Fruit fly (Drosophila melanogaster) whole organism, wandering third instar larva: ENCODE data around the gene comm2.

Experiments used
- Abd-B ChIP-seq: fragments of >200 bp; optimal IDR thresholded peaks from 2 replicates; lab custom pipeline; 2017; ENCODE audit warnings: missing biosample characterization, missing genetic modification characterization
- CG32264 ChIP-seq: fragments of 200-800 bp; sonication (Bioruptor generic); optimal IDR thresholded peaks from 2 replicates; lab custom pipeline; 2016; ENCODE audit warnings: missing biosample characterization, missing genetic modification characterization
- CG9705 ChIP-seq: fragments of 200-800 bp; sonication (Bioruptor generic); optimal IDR thresholded peaks from 2 replicates; lab custom pipeline; 2018; ENCODE audit warnings: missing biosample characterization, mild to moderate bottlenecking, missing genetic modification characterization
- CrebA ChIP-seq: fragments of 200-800 bp; sonication (Bioruptor generic); optimal IDR thresholded peaks from 2 replicates; lab custom pipeline; 2016; ENCODE audit warnings: missing biosample characterization, mild to moderate bottlenecking, missing genetic modification characterization, borderline replicate concordance
- Dfd ChIP-seq: fragments of >200 bp; optimal IDR thresholded peaks from 2 replicates; lab custom pipeline; 2017; ENCODE audit warnings: missing biosample characterization, missing genetic modification characterization
- Dif ChIP-seq: fragments of 200-275, 200-300 bp; sonication (Bioruptor generic); optimal IDR thresholded peaks from 2 replicates; lab custom pipeline; 2018; ENCODE audit warnings: missing biosample characterization, missing genetic modification characterization; ENCODE audit not compliant: partially characterized antibody
- GATAd ChIP-seq: sonication (Bioruptor generic); optimal IDR thresholded peaks from 2 replicates; lab custom pipeline; 2016; ENCODE audit warnings: missing biosample characterization, missing genetic modification characterization
- HLH106 ChIP-seq: fragments of 200-800 bp; optimal IDR thresholded peaks from 3 replicates; lab custom pipeline; 2019; ENCODE audit warnings: missing biosample characterization, mild to moderate bottlenecking, missing genetic modification characterization, moderate library complexity
- Hr78 ChIP-seq: fragments of >200 bp; optimal IDR thresholded peaks from 2 replicates; lab custom pipeline; 2017; ENCODE audit warnings: missing biosample characterization, missing genetic modification characterization
- Hr83 ChIP-seq: fragments of 200-300 bp; sonication (Bioruptor generic); optimal IDR thresholded peaks from 2 replicates; lab custom pipeline; 2016; ENCODE audit warnings: missing biosample characterization, mild to moderate bottlenecking, missing genetic modification characterization, moderate library complexity; ENCODE audit not compliant: poor library complexity, severe bottlenecking
- Jra ChIP-seq: sonication (Bioruptor generic); optimal IDR thresholded peaks from 2 replicates; lab custom pipeline; 2016; ENCODE audit warnings: missing biosample characterization, missing genetic modification characterization
- Mio ChIP-seq: sonication (Bioruptor generic); optimal IDR thresholded peaks from 2 replicates; lab custom pipeline; 2016; ENCODE audit warnings: missing biosample characterization, missing genetic modification characterization
- N ChIP-seq: fragments of >200 bp; optimal IDR thresholded peaks from 2 replicates; lab custom pipeline; 2018; ENCODE audit warnings: missing biosample characterization, missing external identifiers, missing genetic modification characterization
- Rel ChIP-seq, 2 experiments: fragments of 200-800 bp; sonication (Bioruptor generic) in 1 of 2; optimal IDR thresholded peaks; 2 replicates in 1 of 2; 3 replicates in 1 of 2; lab custom pipeline; 2016 to 2019; ENCODE audit warnings: mild to moderate bottlenecking in 2 of 2, missing biosample characterization in 2 of 2, missing genetic modification characterization in 2 of 2, moderate library complexity in 1 of 2
- Sp1 ChIP-seq: fragments of 200-800 bp; sonication (Bioruptor generic); optimal IDR thresholded peaks from 3 replicates; lab custom pipeline; 2019; ENCODE audit warnings: missing biosample characterization, mild to moderate bottlenecking, missing genetic modification characterization, moderate library complexity
- Vsx2 ChIP-seq: fragments of 200-300, 225-300 bp; sonication (Bioruptor generic); optimal IDR thresholded peaks from 2 replicates; lab custom pipeline; 2018; ENCODE audit warnings: missing biosample characterization, missing genetic modification characterization; ENCODE audit not compliant: partially characterized antibody
- br ChIP-seq: fragments of 200-800 bp; sonication (Bioruptor generic); optimal IDR thresholded peaks from 2 replicates; lab custom pipeline; 2016; ENCODE audit warnings: missing biosample characterization, missing genetic modification characterization
- brk ChIP-seq: fragments of 200-800 bp; sonication (Bioruptor generic); optimal IDR thresholded peaks from 2 replicates; lab custom pipeline; 2016; ENCODE audit warnings: missing biosample characterization, mild to moderate bottlenecking, missing genetic modification characterization
- dl ChIP-seq, 2 experiments: fragments of 175-275, 200-275 bp in 1 of 2; fragments of 200-275 bp in 1 of 2; sonication (Bioruptor generic); optimal IDR thresholded peaks; lab custom pipeline; 2018; ENCODE audit warnings: mild to moderate bottlenecking in 2 of 2, missing biosample characterization in 2 of 2, missing genetic modification characterization in 2 of 2, moderate library complexity in 2 of 2; ENCODE audit not compliant: partially characterized antibody in 2 of 2, insufficient read depth in 1 of 2
- dmrt93B ChIP-seq: fragments of 200-800 bp; sonication (Bioruptor generic); optimal IDR thresholded peaks from 2 replicates; lab custom pipeline; 2018; ENCODE audit warnings: missing biosample characterization, mild to moderate bottlenecking, missing genetic modification characterization
- dsf ChIP-seq: sonication (Bioruptor generic); optimal IDR thresholded peaks from 2 replicates; lab custom pipeline; 2016; ENCODE audit warnings: missing biosample characterization, missing genetic modification characterization, borderline replicate concordance
- ey ChIP-seq: fragments of 200-800 bp; sonication (Bioruptor generic); optimal IDR thresholded peaks from 2 replicates; lab custom pipeline; 2016; ENCODE audit warnings: missing biosample characterization, missing genetic modification characterization
- foxo ChIP-seq, 2 experiments: fragments of 200-800 bp; sonication (Bioruptor generic); optimal IDR thresholded peaks; 2 replicates in 1 of 2; 3 replicates in 1 of 2; lab custom pipeline; 2016 to 2017; ENCODE audit warnings: missing biosample characterization in 2 of 2, missing genetic modification characterization in 2 of 2
- fru ChIP-seq: fragments of 200-800 bp; sonication (Bioruptor generic); optimal IDR thresholded peaks from 3 replicates; lab custom pipeline; 2016; ENCODE audit warnings: missing biosample characterization, mild to moderate bottlenecking, missing genetic modification characterization
- h ChIP-seq: fragments of 200-800 bp; sonication (Bioruptor generic); optimal IDR thresholded peaks from 3 replicates; lab custom pipeline; 2016; ENCODE audit warnings: missing biosample characterization, mild to moderate bottlenecking, missing genetic modification characterization
- jim ChIP-seq: fragments of 175-275, 200-325 bp; sonication (Bioruptor generic); optimal IDR thresholded peaks from 2 replicates; lab custom pipeline; 2016; ENCODE audit warnings: missing biosample characterization, mild to moderate bottlenecking, missing genetic modification characterization
- pan ChIP-seq: fragments of >200 bp; optimal IDR thresholded peaks from 2 replicates; lab custom pipeline; 2017
- psq ChIP-seq: fragments of 200-800 bp; sonication (Bioruptor generic); optimal IDR thresholded peaks from 3 replicates; lab custom pipeline; 2017; ENCODE audit warnings: missing biosample characterization, mild to moderate bottlenecking, missing genetic modification characterization, moderate library complexity
- rgr ChIP-seq: fragments of 200-800 bp; sonication (Bioruptor generic); optimal IDR thresholded peaks from 3 replicates; lab custom pipeline; 2016; ENCODE audit warnings: missing biosample characterization, mild to moderate bottlenecking, missing genetic modification characterization
- sage ChIP-seq: fragments of 200-800 bp; sonication (Bioruptor generic); optimal IDR thresholded peaks from 2 replicates; lab custom pipeline; 2016; ENCODE audit warnings: missing biosample characterization, mild to moderate bottlenecking, missing genetic modification characterization
- sv ChIP-seq: fragments of 200-800 bp; sonication (Bioruptor generic); optimal IDR thresholded peaks from 3 replicates; lab custom pipeline; 2016; ENCODE audit warnings: missing biosample characterization, missing genetic modification characterization
- usp ChIP-seq: fragments of >200 bp; optimal IDR thresholded peaks from 2 replicates; lab custom pipeline; 2017; ENCODE audit warnings: missing biosample characterization, missing genetic modification characterization

comm2 gene

DNA sequence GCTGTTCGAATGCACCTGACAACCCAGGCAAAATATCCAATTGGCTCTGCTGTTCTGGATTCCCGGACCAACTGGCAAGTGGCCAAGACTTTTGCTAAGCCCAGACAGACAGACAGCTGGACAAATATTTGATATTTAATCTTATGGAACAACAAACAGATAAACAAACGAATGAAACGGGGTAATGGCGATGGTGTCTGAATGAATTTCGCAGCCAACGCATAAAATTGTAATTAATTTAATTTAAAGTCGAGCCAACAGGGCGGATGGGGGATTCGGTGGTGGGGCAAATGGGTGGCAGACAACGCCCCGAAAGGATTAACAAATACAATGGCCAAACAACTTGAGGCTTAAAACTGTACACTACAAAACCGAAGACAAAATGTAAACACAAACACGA lies 42.2 kb upstream of the comm2 start:
- TF ChIP-seq pan (lab: Kevin White, UChicago) (no peak), dl (GFP tag; optimal IDR thresholded peaks at IDR 0.05; lab: Kevin White, UChicago; ENCODE audit: insufficient read depth in 1 of 2, partially characterized antibody in 2 of 2) (no peak), HLH106 (tag; lab: Kevin White, UChicago) (no peak), rgr (no peak), brk (no peak), dmrt93B (GFP tag; lab: Kevin White, UChicago) (no peak), usp (GFP tag; lab: Kevin White, UChicago) (no peak), Dif (no peak), sv (no peak), sage (no peak), Hr83 (GFP tag; lab: Kevin White, UChicago) (no peak), Abd-B (GFP tag; lab: Kevin White, UChicago) (no peak)

DNA sequence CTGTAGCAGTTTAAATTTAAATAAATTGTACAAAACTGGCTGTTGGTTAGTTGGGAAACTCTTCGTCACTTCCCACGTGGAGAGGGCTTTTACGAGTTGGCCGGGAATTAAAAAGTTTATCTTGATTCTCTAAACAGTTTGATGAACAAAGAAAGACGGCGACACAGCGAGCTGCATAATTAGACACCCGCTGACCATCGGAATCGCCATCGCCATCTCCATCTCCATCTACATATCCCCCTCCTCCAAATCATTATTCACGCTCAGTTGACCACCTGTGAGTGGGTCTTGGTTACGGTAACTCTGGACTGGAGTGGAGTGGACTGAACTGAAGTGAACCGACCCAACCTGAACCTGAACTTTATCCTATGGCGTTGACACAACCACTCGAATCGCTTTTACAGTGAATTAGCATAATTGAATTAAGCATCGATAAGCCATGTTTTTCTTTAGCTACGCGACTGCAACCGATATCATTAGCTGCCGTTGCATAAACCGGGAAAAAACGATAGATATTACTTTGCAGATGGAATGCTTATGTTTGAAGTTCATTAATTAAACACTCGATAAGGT lies 41.1 kb upstream of the comm2 start:
- TF ChIP-seq jim (GFP tag; lab: Kevin White, UChicago) (no peak), Vsx2 (no peak), ey (GFP tag; lab: Kevin White, UChicago) (no peak), Abd-B (GFP tag; lab: Kevin White, UChicago) (no peak), psq (GFP tag; lab: Kevin White, UChicago) (no peak), Mio (GFP tag; lab: Kevin White, UChicago) (no peak), CG32264 (GFP tag; lab: Kevin White, UChicago) (no peak), Sp1 (GFP tag; lab: Kevin White, UChicago) (no peak), h (no peak)

DNA sequence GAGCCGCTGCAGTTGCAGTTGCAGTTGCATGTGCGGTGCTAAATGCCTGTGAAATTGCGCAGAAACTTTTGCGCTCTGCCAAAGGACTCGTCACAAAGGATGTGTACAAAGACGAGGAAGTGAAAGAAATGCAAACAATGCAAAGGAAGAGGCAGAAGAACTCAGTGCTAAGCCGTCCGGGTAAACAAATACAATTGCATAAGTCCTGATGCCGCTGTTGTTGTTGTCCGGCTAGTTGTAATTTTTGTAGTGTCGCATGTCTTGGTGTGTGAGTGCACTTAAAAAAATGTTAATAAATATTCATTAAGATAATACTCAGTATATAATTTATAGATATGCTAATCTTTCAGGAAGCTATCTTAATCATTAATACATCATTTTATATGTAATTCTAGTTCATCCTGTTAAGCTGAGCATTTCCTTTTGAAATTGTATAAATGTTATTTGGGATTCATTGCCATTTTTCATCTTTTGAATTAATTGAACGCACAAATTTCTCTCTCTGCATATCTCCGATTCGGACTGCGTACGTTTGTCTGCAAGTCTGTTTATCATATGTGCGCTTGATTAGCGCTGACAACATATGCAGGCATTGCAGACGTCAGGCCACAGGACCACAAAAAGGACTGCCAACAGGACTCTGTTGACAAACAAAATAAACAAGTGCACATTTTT lies 32.3 kb upstream of the comm2 start:
- TF ChIP-seq Abd-B (GFP tag; lab: Kevin White, UChicago) (no peak), N (GFP tag; lab: Kevin White, UChicago) (no peak), Hr83 (GFP tag; lab: Kevin White, UChicago) (no peak), pan (lab: Kevin White, UChicago) (no peak), usp (GFP tag; lab: Kevin White, UChicago) (no peak), Vsx2 (no peak), foxo (GFP tag; optimal IDR thresholded peaks at IDR 0.05; lab: Kevin White, UChicago) (no peak), ey (GFP tag; lab: Kevin White, UChicago) (no peak), Jra (GFP tag; lab: Kevin White, UChicago) (no peak), CrebA (GFP tag; lab: Kevin White, UChicago) (no peak), HLH106 (tag; lab: Kevin White, UChicago) (no peak), dl (GFP tag; optimal IDR thresholded peaks at IDR 0.05; lab: Kevin White, UChicago; ENCODE audit: insufficient read depth in 1 of 2, partially characterized antibody in 2 of 2) (no peak), Dfd (GFP tag; lab: Kevin White, UChicago) (no peak), Dif (no peak), CG9705 (no peak), GATAd (no peak), h (no peak), Rel (GFP tag; optimal IDR thresholded peaks at IDR 0.05; lab: Kevin White, UChicago) (no peak), Rel (tag; optimal IDR thresholded peaks at IDR 0.05; lab: Kevin White, UChicago) (no peak)
- TF ChIP-seq, all 38 proteins: peak for 0

dm6 chr3L:15729306-15730006 lies 29.8 kb upstream of the comm2 start:
- no peak for TF ChIP-seq CG32264 (GFP tag; lab: Kevin White, UChicago)
- peak; percentile 3 for TF ChIP-seq sage
- TF ChIP-seq Rel (GFP tag; optimal IDR thresholded peaks at IDR 0.05; lab: Kevin White, UChicago) = peak; percentile 19
- TF ChIP-seq Rel (tag; optimal IDR thresholded peaks at IDR 0.05; lab: Kevin White, UChicago) = no peak
- TF ChIP-seq Dif = peak; percentile 88
- no peak for TF ChIP-seq dsf (GFP tag; lab: Kevin White, UChicago)
- peak; percentile 62 to 66 for TF ChIP-seq dl (GFP tag; optimal IDR thresholded peaks at IDR 0.05; lab: Kevin White, UChicago; ENCODE audit: insufficient read depth in 1 of 2, partially characterized antibody in 2 of 2)
- peak; percentile 11 for TF ChIP-seq Vsx2
- no peak for TF ChIP-seq Sp1 (GFP tag; lab: Kevin White, UChicago)
- TF ChIP-seq fru (GFP tag; lab: Kevin White, UChicago) = no peak
- TF ChIP-seq Hr78 (GFP tag; lab: Kevin White, UChicago) = no peak
- no peak for TF ChIP-seq Mio (GFP tag; lab: Kevin White, UChicago)
- no peak for TF ChIP-seq br (GFP tag; lab: Kevin White, UChicago)
- no peak for TF ChIP-seq rgr
- TF ChIP-seq CrebA (GFP tag; lab: Kevin White, UChicago) = peak; percentile 9
